Worm (Caenorhabditis elegans) whole organism, L1 larva: Measurements from ENCODE around the gene gly-12.

Experiments used
- aha-1 ChIP-seq: fragments of 150-350 bp; optimal IDR thresholded peaks from 2 replicates; lab custom pipeline; 2014; ENCODE audit warnings: missing biosample characterization, missing genetic modification characterization
- lin-15B ChIP-seq: fragments of 150-350 bp; sonication (generic microtip); optimal IDR thresholded peaks from 3 replicates; lab custom pipeline; 2014; ENCODE audit warnings: missing biosample characterization, missing genetic modification characterization
- nhr-12 ChIP-seq: sonication (generic microtip); optimal IDR thresholded peaks from 2 replicates; lab custom pipeline; 2017; ENCODE audit warnings: missing biosample characterization, missing genetic modification characterization
- nhr-85 ChIP-seq: sonication (generic microtip); peaks from one replicate; lab custom pipeline; 2016; ENCODE audit warnings: missing genetic modification characterization, inconsistent platforms, missing compliant biosample characterization

ce11 chrX:7447340-7447739 is 38.3 kb upstream of the gly-12 start:
- no peak for TF ChIP-seq lin-15B (tag; lab: Kevin White, UChicago)
- TF ChIP-seq nhr-85: no peak
- no peak for TF ChIP-seq nhr-12
- no peak for TF ChIP-seq aha-1 (tag; lab: Kevin White, UChicago)
